Worm (Caenorhabditis elegans) whole organism, mixed stage, embryonic: Measurements from ENCODE around the gene R11D1.10.

ENCODE experiments used
- lsy-2 ChIP-seq: fragments of 150-350 bp; optimal IDR thresholded peaks from 2 replicates; lab custom pipeline; 2014; ENCODE audit warnings: missing biosample characterization, missing genetic modification characterization
- unc-62 ChIP-seq: fragments of 150-350 bp; optimal IDR thresholded peaks from 2 replicates; lab custom pipeline; 2014; ENCODE audit warnings: missing biosample characterization, missing genetic modification reagents, missing genetic modification characterization

- no peak for TF ChIP-seq unc-62 (GFP tag; lab: Kevin White, UChicago)
- TF ChIP-seq lsy-2, result no peak
Observed at ce11 chrV:12704077-12704476, 25.2 kb upstream of the R11D1.10 start, which contains the start of gene R11D1.1.
